Worm (Caenorhabditis elegans) whole organism, late embryonic: ENCODE results near the gene elli-1.
"Not testable (repeated sequence)": the region's sequence is repeated elsewhere in the genome, so short reads cannot be mapped to it uniquely, and the experiment has no call there.

ENCODE experiments used
- F13H6.1 ChIP-seq: sonication (generic microtip); optimal IDR thresholded peaks from 2 replicates; lab custom pipeline; 2016; ENCODE audit warnings: missing genetic modification characterization, missing compliant biosample characterization
- elt-2 ChIP-seq: sonication (generic microtip); optimal IDR thresholded peaks from 2 replicates; lab custom pipeline; 2016; ENCODE audit warnings: missing genetic modification reagents, missing genetic modification characterization, missing compliant biosample characterization
- nfya-1 ChIP-seq: sonication (generic microtip); optimal IDR thresholded peaks from 2 replicates; lab custom pipeline; 2017; ENCODE audit warnings: missing genetic modification characterization, mild to moderate bottlenecking, missing compliant biosample characterization, antibody characterized with exemption, moderate library complexity
- sdc-2 ChIP-seq: sonication (generic microtip); optimal IDR thresholded peaks from 2 replicates; lab custom pipeline; 2016; ENCODE audit warnings: missing genotype, missing genetic modification characterization, missing compliant biosample characterization

DNA sequence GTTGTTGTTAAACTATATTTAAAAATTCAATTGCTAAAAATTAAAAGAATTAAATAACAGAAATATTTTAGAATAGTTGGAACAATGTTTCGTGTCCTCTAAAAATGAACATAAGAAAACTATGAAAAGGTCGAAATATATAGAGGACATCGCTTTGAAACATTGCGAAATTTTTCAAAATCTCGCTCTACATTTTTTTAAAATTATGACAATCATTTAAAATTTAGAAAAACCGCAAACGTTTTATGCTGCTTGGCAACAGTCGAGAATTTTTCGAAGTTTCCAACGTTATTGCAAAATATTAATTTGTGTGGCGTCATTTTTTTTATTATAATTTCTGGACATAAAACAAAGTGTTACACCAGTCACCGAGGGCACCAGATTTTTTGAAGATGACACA is 39.6 kb downstream of the elli-1 start, which contains the start of the genes parg-2 and ipla-5:
- not testable (repeated sequence) for TF ChIP-seq sdc-2; elt-2 (tag; lab: Kevin White, UChicago); nfya-1 (tag; lab: Kevin White, UChicago); F13H6.1 (tag; lab: Kevin White, UChicago)
